Worm (Caenorhabditis elegans) whole organism, L4/young adult: Measurements from ENCODE around the gene F22E12.1.

Experiments
- W03F9.2 ChIP-seq: fragments of 150-350 bp; optimal IDR thresholded peaks from 2 replicates; lab custom pipeline; 2014; ENCODE audit warnings: missing biosample characterization, missing genetic modification characterization
- dao-5 ChIP-seq: sonication (generic microtip); optimal IDR thresholded peaks from 2 replicates; lab custom pipeline; 2016; ENCODE audit warnings: missing genotype, missing genetic modification characterization, moderate library complexity, missing compliant biosample characterization

ce11 chrV:10460685-10461084 lies 3.5 kb upstream of the F22E12.1 start:
- TF ChIP-seq dao-5 (tag; lab: Kevin White, UChicago) (no peak), W03F9.2 (tag; lab: Kevin White, UChicago) (no peak)
